Fruit fly (Drosophila melanogaster): ENCODE data around the gene CG3662.

CG3662 gene

DNA sequence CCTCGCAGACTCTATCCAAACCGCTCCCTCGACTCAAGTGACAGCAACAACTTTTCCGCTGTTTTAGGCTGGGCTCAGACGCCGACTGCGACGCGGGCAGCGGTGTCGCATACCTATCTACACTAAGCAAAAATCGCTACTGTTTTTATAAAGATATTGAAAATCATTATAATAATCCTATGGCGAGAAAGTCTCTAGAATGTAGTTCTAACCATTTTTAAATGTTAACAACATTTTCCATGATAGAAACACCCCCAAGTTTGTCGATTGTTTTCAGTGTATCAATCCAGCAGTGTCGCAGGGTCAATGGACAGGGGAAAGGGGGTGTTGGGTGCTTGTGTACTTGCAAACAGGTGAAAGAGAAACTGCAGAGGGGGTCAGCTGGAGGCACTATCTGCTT lies 44.8 kb downstream of the CG3662 start:
- peak; percentile 97 for TF ChIP-seq CG17801 (GFP tag; optimal IDR thresholded peaks at IDR 0.05; ENCODE audit: partially characterized antibody)

DNA sequence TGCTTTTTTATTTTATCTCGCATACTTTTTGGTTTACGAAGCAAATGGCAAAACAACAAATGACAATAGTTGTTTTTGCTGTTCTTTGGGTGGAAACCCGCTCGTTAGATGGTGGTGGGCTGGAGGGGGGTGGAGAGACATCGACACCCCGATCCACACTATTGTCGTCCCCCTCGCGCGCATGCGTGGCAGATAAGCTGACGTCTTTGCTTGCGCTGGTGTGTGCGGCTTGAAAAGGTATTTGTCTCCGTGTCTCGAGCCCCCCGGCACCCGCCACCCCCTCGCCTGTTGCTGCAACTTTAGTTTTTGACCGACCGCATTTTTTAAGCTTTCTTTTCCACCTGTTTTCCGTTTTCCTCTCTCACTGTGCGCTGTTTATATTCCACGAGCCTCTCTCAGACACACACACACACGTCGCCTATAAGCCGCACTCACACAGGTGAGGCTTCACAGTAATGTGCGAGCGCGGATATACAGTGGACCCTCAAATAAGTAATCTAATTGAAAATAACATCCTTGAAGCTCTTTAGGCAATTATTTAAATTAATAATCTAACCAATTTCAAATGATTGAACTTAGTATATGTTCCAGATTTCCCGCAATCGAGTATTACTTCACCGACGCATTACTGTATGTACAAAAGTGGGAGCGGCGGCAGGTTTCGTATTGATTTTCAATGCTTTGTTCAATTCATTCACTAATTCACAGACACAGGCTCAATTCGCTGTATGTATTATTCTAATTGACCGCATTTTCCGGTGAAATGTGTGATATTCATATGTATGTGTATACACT lies 46.1 kb downstream of the CG3662 start:
- peak; percentile 97 for TF ChIP-seq CG17801 (GFP tag; optimal IDR thresholded peaks at IDR 0.05; ENCODE audit: partially characterized antibody)

DNA sequence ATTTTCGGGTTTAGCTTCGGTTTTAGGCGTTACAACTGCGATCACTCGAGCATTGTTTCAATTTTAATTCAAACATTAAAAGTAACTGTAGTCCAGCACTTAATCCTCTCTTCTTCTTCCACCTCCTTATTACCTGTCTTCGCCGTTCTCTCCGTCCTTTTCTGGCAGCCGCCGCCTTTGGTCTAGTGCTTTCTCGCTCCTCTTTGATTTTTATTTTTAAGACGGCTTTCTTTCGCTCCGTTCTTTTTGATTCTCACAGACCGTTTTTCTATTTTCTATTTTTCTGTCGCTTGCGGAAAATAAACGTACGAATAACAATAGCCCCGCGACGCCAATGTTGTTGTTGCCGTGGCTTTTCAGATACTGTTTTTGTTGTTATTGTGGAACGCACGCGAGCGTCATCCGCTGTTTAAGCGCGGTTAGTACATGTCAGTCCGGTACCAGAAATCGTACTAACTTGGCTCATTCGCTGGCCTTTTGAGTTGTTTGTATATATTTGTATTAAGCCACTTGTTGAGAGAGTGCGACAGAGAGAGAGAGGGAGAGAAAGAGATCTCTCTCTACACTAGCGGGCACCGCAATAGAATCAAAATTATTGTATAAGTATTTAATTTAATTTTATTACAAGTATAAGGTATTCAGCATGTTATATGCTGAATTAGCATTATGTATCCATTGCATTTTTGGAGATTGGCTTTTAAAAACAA lies 47.0 kb downstream of the CG3662 start, which contains the start of gene aru:
aru (minus strand) TSS at position 456 of the 707 bp plus-strand sequence.
- TF ChIP-seq CG17801 (GFP tag; optimal IDR thresholded peaks at IDR 0.05; ENCODE audit: partially characterized antibody) = peak; percentile 51

DNA sequence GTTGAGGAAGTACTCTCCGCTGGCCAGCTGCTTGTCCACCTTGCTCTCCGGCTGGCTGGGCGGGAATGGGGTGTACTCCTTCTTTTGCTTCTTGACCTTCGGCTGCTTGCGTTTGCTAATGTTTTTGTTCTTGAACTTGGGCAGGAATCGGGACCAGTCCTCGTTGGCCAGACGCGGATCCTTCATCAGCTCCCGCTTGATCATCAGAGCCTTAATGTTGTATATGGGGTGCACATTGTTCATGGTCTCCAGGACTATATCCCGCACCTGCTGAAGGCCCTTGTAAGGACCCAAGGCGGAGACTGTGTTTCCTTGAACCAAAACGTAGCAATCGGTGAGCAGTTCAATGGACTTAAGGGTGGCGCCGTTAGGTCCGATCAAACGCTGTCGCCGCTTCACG lies 47.9 kb downstream of the CG3662 start:
- no peak for TF ChIP-seq CG17801 (GFP tag; optimal IDR thresholded peaks at IDR 0.05; ENCODE audit: partially characterized antibody)

DNA sequence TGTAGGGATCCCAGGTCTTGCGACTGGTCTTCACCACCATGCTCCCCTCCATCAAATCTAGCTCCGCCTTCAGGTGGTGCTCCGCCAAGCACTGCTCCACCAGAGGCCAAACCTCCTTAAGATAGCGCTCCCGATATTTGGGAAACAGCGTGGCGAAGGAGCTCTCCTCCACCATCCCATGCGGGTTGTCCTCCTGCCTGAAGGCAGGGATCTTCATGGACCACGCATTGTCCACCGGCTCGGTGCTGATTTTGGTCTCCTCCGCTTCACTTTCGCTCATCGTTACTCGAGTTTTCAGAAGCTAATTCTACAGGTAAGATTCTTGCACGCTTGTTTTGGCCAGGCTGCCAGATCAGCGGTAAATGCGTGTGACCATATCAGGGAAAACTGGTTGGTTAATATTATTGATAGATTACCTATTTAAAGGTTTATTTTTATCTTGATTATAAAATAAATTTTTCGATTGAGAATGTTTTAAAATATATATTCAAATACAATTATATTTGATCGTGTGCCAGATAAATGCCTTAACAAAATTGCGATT lies 48.5 kb downstream of the CG3662 start, which contains the start of gene dbe:
dbe (minus strand) TSS at position 361 of the 544 bp plus-strand sequence.
- no peak for TF ChIP-seq CG17801 (GFP tag; optimal IDR thresholded peaks at IDR 0.05; ENCODE audit: partially characterized antibody)

DNA sequence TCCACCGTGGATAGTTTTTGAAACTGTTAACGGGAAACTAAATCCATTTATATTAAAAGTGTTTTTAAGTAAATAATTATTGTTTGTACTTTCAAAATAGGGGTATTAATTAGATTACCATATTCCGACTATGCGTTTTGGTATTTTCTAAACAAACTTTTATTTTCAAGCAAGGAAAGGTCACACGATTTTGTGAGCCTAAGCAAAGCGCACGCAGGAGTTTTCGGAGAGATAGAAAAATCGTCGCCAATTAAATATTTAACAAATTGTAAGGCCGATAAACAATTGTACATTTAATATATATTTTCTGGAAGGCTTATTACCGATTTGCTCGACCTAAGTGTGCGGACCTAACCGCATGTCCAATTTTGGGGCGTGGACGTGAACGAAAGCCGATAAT lies 49.2 kb downstream of the CG3662 start, which contains the start of gene PNUTS:
PNUTS (plus strand) TSS at position 181 of the 400 bp plus-strand sequence.
- no peak for TF ChIP-seq CG17801 (GFP tag; optimal IDR thresholded peaks at IDR 0.05; ENCODE audit: partially characterized antibody)

DNA sequence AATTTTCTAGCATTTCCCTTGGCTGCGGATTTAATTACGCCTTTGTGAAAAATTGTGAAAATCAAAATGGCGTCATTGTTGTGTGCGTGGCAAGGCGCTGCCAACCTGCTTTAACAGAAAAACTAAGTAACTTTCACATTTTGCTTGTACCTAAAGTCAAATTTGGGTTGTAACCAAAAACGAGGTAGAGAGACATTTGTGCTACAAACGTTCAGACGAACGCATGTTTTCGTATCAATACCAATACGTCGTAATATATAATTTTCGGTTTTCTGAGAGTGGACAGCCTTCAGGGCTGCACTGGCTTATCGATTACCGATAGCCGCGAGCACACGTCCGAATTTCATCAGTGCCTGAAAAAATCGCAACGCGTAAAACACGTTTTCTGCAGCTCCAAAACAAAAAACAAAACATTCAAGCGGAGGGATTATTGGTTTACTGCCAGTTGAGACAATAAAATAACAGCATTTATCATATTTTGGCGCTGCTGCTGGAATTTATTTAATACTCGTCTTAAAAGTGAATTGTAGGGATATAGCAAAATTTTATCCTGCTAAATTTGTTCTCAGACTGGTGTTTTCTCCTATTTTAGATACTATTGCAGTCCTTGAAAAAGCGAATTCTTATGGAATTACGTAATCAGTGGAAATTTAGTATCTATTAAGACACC lies 49.8 kb downstream of the CG3662 start:
- TF ChIP-seq CG17801 (GFP tag; optimal IDR thresholded peaks at IDR 0.05; ENCODE audit: partially characterized antibody) = peak; percentile 70

DNA sequence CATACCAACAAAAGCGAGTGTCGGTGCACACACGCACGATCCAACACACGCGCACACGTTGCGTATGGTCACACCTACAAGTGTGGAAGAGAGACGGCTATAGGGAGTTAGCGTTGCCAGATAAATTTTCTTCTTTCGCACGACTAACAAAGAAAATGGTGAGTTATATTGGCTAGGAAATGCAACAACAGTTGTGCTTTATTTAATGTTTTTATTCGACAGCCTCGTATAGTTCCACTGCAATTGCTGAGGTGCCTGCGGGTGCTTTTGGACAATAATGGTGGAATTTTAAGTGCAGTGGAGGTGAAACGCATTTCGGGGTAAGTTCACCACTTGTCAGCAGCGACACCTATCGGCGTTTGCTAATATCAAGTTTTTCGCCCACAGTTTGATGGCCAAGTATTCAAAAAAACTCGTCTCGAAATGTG lies 50.3 kb downstream of the CG3662 start:
- no peak for TF ChIP-seq CG17801 (GFP tag; optimal IDR thresholded peaks at IDR 0.05; ENCODE audit: partially characterized antibody)

All from ovary, adult (tissue).